Worm (Caenorhabditis elegans) whole organism, mixed stage, embryonic: ENCODE measurements around the gene cyp-33D1.

Experiments
- pha-4 ChIP-seq: fragments of 150-350 bp; optimal IDR thresholded peaks from 2 replicates; lab custom pipeline; 2018; ENCODE audit warnings: missing biosample characterization, missing genetic modification reagents, missing genetic modification characterization
- snpc-4 ChIP-seq: fragments of 150-350 bp; optimal IDR thresholded peaks from 2 replicates; lab custom pipeline; 2014; ENCODE audit warnings: missing biosample characterization, missing genetic modification characterization

DNA sequence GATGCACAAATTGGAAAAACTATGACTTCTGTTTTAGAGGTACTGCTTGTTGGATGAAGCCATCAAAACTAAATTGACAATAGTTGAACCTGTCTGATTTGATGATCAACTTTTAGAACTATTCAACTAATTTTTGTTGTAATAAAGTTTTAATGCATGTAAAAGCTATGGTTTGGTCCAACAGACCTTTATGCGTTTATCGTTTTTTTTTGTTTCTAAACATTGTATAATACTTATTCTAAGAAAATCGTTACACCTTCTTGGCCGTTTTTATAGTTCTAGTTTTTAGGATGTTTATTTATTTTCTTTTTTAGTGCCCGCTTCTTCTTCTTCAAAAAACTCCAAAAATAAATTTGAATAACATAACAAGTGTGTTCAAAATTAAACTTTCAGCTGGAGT is 11.9 kb downstream of the cyp-33D1 start, which contains the start of gene F10A3.12:
- no peak for TF ChIP-seq pha-4 (tag; lab: Kevin White, UChicago)
- TF ChIP-seq snpc-4 (tag; lab: Kevin White, UChicago): no peak
